Worm (Caenorhabditis elegans) whole organism, young adult: ENCODE measurements around the gene col-76.
A peak's percentile ranks its signal among the peaks of the same experiment; 100 is the strongest.

Experiments
- B0261.1 ChIP-seq: sonication (generic microtip); optimal IDR thresholded peaks from 2 replicates; lab custom pipeline; 2016; ENCODE audit warnings: mild to moderate bottlenecking, missing genetic modification characterization, moderate library complexity, missing compliant biosample characterization
- C06A6.2 ChIP-seq: fragments of 200-800 bp; sonication (Bioruptor generic); conservative IDR thresholded peaks from 2 replicates; pipeline ENCODE4 v1.3.6; 2022; ENCODE audit warnings: missing genetic modification characterization, missing compliant biosample characterization
- F10E7.11 ChIP-seq: sonication (generic microtip); optimal IDR thresholded peaks from 2 replicates; lab custom pipeline; 2017; ENCODE audit warnings: mild to moderate bottlenecking, missing genetic modification characterization, moderate library complexity, missing compliant biosample characterization
- F23B12.7 ChIP-seq: sonication (generic microtip); optimal IDR thresholded peaks from 2 replicates; lab custom pipeline; 2017; ENCODE audit warnings: missing genetic modification characterization, mild to moderate bottlenecking, missing compliant biosample characterization, antibody characterized with exemption, moderate library complexity; ENCODE audit not compliant: insufficient read depth
- F33H1.4 ChIP-seq: fragments of 200-800 bp; sonication (Bioruptor generic); IDR thresholded peaks from 2 replicates; pipeline ENCODE4 v1.3.6; 2022; ENCODE audit warnings: missing genetic modification reagents, missing genetic modification characterization, missing compliant biosample characterization
- F52B5.7 ChIP-seq: sonication (generic microtip); optimal IDR thresholded peaks from 2 replicates; lab custom pipeline; 2016; ENCODE audit warnings: mild to moderate bottlenecking, missing genetic modification characterization, missing compliant biosample characterization
- F57A8.1 ChIP-seq: fragments of 200-800 bp; sonication (Bioruptor generic); optimal IDR thresholded peaks from 2 replicates; lab custom pipeline; 2018; ENCODE audit warnings: mild to moderate bottlenecking, missing genetic modification characterization, moderate library complexity, missing compliant biosample characterization
- F57C9.4 ChIP-seq: sonication (generic microtip); optimal IDR thresholded peaks from 2 replicates; lab custom pipeline; 2017; ENCODE audit warnings: mild to moderate bottlenecking, missing genetic modification characterization, missing compliant biosample characterization
- K11D2.4 ChIP-seq: fragments of 200-800 bp; sonication (Bioruptor generic); IDR thresholded peaks from 2 replicates; pipeline ENCODE4 v1.3.6; 2022; ENCODE audit warnings: missing genetic modification reagents, missing genetic modification characterization, missing compliant biosample characterization
- T07F8.4 ChIP-seq: sonication (generic microtip); optimal IDR thresholded peaks from 2 replicates; lab custom pipeline; 2016; ENCODE audit warnings: mild to moderate bottlenecking, missing genetic modification characterization, moderate library complexity, missing compliant biosample characterization
- Y53F4B.3 ChIP-seq: fragments of 200-800 bp; sonication (Bioruptor generic); IDR thresholded peaks from 2 replicates; pipeline ENCODE4 v1.3.6; 2022; ENCODE audit warnings: missing genetic modification reagents, missing genetic modification characterization, missing compliant biosample characterization
- Y79H2A.3 ChIP-seq: fragments of 200-800 bp; sonication (Bioruptor generic); conservative IDR thresholded peaks from 2 replicates; pipeline ENCODE4 v1.3.6; 2022; ENCODE audit warnings: missing genetic modification reagents, missing genetic modification characterization, missing compliant biosample characterization
- akir-1 ChIP-seq: fragments of 200-800 bp; sonication (Bioruptor generic); optimal IDR thresholded peaks from 2 replicates; lab custom pipeline; 2018; ENCODE audit warnings: mild to moderate bottlenecking, missing genetic modification characterization, moderate library complexity, missing compliant biosample characterization
- ama-1 ChIP-seq, 3 experiments: fragments of 150-350 bp in 1 of 3; sonication (generic microtip) in 2 of 3; optimal IDR thresholded peaks; 2 replicates each; lab custom pipeline; 2014 to 2018; ENCODE audit warnings: missing biosample characterization in 2 of 3, missing genetic modification characterization in 2 of 3, missing genetic modification reagents in 2 of 3
- ccch-3 ChIP-seq: fragments of 200-800 bp; sonication (Bioruptor generic); optimal IDR thresholded peaks from 2 replicates; lab custom pipeline; 2018; ENCODE audit warnings: mild to moderate bottlenecking, missing genetic modification characterization, missing compliant biosample characterization
- cebp-1 ChIP-seq, 2 experiments: fragments of 200-800 bp in 1 of 2; sonication (Bioruptor generic) in 1 of 2; sonication (generic microtip) in 1 of 2; IDR thresholded peaks in 1 of 2; optimal IDR thresholded peaks in 1 of 2; 2 replicates each; pipeline versions ENCODE4 v1.3.6 to Lab custom; 2017 to 2022; ENCODE audit warnings: missing compliant biosample characterization in 2 of 2, missing genetic modification characterization in 2 of 2, mild to moderate bottlenecking in 1 of 2, missing genetic modification reagents in 1 of 2, moderate library complexity in 1 of 2
- cebp-2 ChIP-seq: fragments of 200-800 bp; sonication (Bioruptor generic); IDR thresholded peaks from 2 replicates; pipeline ENCODE4 v1.3.6; 2022; ENCODE audit warnings: missing genetic modification characterization, missing compliant biosample characterization
- egl-44 ChIP-seq: fragments of 200-800 bp; sonication (Bioruptor generic); IDR thresholded peaks from 2 replicates; pipeline ENCODE4 v1.3.6; 2022; ENCODE audit warnings: missing genetic modification reagents, missing genetic modification characterization, missing compliant biosample characterization
- egrh-3 ChIP-seq: fragments of 200-800 bp; sonication (Bioruptor generic); IDR thresholded peaks from 2 replicates; pipeline ENCODE4 v1.3.6; 2022; ENCODE audit warnings: missing genetic modification reagents, missing genetic modification characterization, missing compliant biosample characterization
- hlh-26 ChIP-seq: fragments of 200-800 bp; sonication (Bioruptor generic); conservative IDR thresholded peaks from 2 replicates; pipeline ENCODE4 v1.3.6; 2022; ENCODE audit warnings: missing genetic modification reagents, missing genetic modification characterization, missing compliant biosample characterization
- lag-1 ChIP-seq: fragments of 200-800 bp; sonication (Bioruptor generic); IDR thresholded peaks from 2 replicates; pipeline ENCODE4 v1.3.6; 2022; ENCODE audit warnings: missing genetic modification reagents, missing genetic modification characterization, missing compliant biosample characterization
- let-607 ChIP-seq, 2 experiments: fragments of 200-800 bp in 1 of 2; sonication (Bioruptor generic) in 1 of 2; sonication (generic microtip) in 1 of 2; optimal IDR thresholded peaks; 2 replicates each; lab custom pipeline; 2016 to 2018; ENCODE audit warnings: mild to moderate bottlenecking in 2 of 2, missing compliant biosample characterization in 2 of 2, missing genetic modification characterization in 2 of 2, moderate library complexity in 2 of 2, missing genotype in 1 of 2
- lin-40 ChIP-seq: sonication (generic microtip); optimal IDR thresholded peaks from 2 replicates; lab custom pipeline; 2016; ENCODE audit warnings: missing genetic modification characterization, mild to moderate bottlenecking, missing compliant biosample characterization, missing genotype, missing genetic modification reagents
- madf-6 ChIP-seq: fragments of 200-800 bp; sonication (Bioruptor generic); IDR thresholded peaks from 2 replicates; pipeline ENCODE4 v1.3.6; 2022; ENCODE audit warnings: missing genetic modification reagents, missing genetic modification characterization, missing compliant biosample characterization
- mxl-1 ChIP-seq: sonication (generic microtip); optimal IDR thresholded peaks from 2 replicates; lab custom pipeline; 2016; ENCODE audit warnings: missing genetic modification characterization, missing compliant biosample characterization
- nfya-2 ChIP-seq: fragments of 200-800 bp; sonication (Bioruptor generic); IDR thresholded peaks from 2 replicates; pipeline ENCODE4 v1.3.6; 2022; ENCODE audit warnings: missing genetic modification reagents, missing genetic modification characterization, missing compliant biosample characterization
- nfyb-1 ChIP-seq: fragments of 200-800 bp; sonication (Bioruptor generic); IDR thresholded peaks from 2 replicates; pipeline ENCODE4 v1.3.6; 2022; ENCODE audit warnings: missing genetic modification reagents, missing genetic modification characterization, missing compliant biosample characterization
- nhr-80 ChIP-seq: sonication (generic microtip); optimal IDR thresholded peaks from 2 replicates; lab custom pipeline; 2016; ENCODE audit warnings: missing genetic modification characterization, missing compliant biosample characterization
- pbrm-1 ChIP-seq: fragments of 200-800 bp; sonication (Bioruptor generic); IDR thresholded peaks from 2 replicates; pipeline ENCODE4 v1.3.6; 2022; ENCODE audit warnings: missing genetic modification reagents, missing genetic modification characterization, missing compliant biosample characterization
- snpc-1.3 ChIP-seq: sonication (generic microtip); optimal IDR thresholded peaks from 2 replicates; lab custom pipeline; 2017; ENCODE audit warnings: missing genetic modification characterization, mild to moderate bottlenecking, missing compliant biosample characterization, antibody characterized with exemption, moderate library complexity, missing genotype, missing genetic modification reagents; ENCODE audit not compliant: insufficient read depth
- snpc-4 ChIP-seq, 5 experiments: fragments of 150-350 bp in 1 of 5; sonication (generic microtip) in 4 of 5; optimal IDR thresholded peaks; 2 replicates each; lab custom pipeline; 2014 to 2018; ENCODE audit warnings: missing genetic modification characterization in 5 of 5, missing biosample characterization in 3 of 5, antibody characterized with exemption in 2 of 5, mild to moderate bottlenecking in 2 of 5, missing compliant biosample characterization in 2 of 5, missing genotype in 2 of 5, moderate library complexity in 2 of 5, missing genetic modification reagents in 1 of 5
- somi-1 ChIP-seq: fragments of 200-800 bp; sonication (Bioruptor generic); optimal IDR thresholded peaks from 2 replicates; lab custom pipeline; 2018; ENCODE audit warnings: mild to moderate bottlenecking, missing genetic modification characterization, missing compliant biosample characterization
- sptf-2 ChIP-seq: fragments of 200-800 bp; sonication (Bioruptor generic); optimal IDR thresholded peaks from 2 replicates; lab custom pipeline; 2018; ENCODE audit warnings: mild to moderate bottlenecking, missing genetic modification characterization, missing compliant biosample characterization
- tlf-1 ChIP-seq: fragments of 200-800 bp; sonication (Bioruptor generic); optimal IDR thresholded peaks from 2 replicates; lab custom pipeline; 2018; ENCODE audit warnings: mild to moderate bottlenecking, missing genetic modification characterization, missing compliant biosample characterization

col-76 gene

DNA sequence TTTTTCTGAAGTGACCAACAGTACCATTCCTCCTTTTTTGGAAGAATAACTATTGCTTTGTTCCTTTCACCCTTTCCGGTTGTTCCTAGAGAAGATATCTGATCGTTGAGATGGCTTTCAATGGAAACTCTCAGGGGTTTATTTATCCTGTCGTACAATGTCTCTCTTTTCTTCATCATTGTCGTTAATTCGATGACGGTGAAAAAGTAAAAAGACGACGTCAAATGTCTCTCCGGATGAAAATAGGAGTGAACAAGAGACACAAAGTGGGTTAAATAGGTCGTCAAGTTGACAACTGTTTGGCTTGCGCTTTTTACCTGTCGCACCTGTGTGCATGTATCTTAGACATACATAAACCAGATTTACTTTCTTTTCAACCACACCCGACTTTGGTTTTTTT is 10.2 kb upstream of the col-76 start:
- TF ChIP-seq B0261.1 (tag; lab: Kevin White, UChicago) (no peak), Y53F4B.3 (GFP tag; lab: Robert Waterston, UW) (no peak), F52B5.7 (tag; lab: Kevin White, UChicago) (no peak), F23B12.7 (tag; lab: Kevin White, UChicago) (no peak), somi-1 (GFP tag; lab: Kevin White, UChicago) (no peak), let-607 (tag; optimal IDR thresholded peaks at IDR 0.05; lab: Kevin White, UChicago) (no peak), snpc-1.3 (tag; lab: Kevin White, UChicago) (no peak), hlh-26 (GFP tag; lab: Robert Waterston, UW) (no peak), F57C9.4 (no peak), cebp-2 (GFP tag; lab: Robert Waterston, UW) (no peak), madf-6 (GFP tag; lab: Robert Waterston, UW) (no peak), tlf-1 (GFP tag; lab: Kevin White, UChicago) (no peak), egl-44 (GFP tag; lab: Robert Waterston, UW) (no peak), F33H1.4 (no peak), nfyb-1 (GFP tag; lab: Robert Waterston, UW) (no peak), F57A8.1 (GFP tag; lab: Kevin White, UChicago) (no peak), egrh-3 (GFP tag; lab: Robert Waterston, UW) (no peak)

DNA sequence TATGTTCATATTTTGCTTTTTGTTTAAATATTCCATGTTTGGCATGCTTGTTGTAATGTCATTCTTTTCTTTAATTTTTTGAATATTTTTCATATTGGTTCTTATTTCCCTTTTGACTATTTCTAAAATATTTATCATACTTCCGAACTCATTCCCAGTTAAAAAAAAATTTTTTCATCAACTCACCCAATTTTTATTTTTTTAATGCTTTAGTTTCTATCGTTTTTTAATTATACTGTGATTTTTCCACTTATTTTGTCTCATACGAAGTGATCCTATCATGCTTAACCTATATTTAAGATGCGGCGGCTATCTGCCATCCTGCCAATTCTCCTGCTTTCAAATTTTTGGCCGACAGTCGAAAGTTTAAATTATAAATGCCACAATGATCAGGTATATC is 5.6 kb upstream of the col-76 start, which contains the start of gene qua-1:
qua-1 (plus strand) TSS at position 301 of the 400 bp plus-strand sequence.
- TF ChIP-seq egl-44 (GFP tag; lab: Robert Waterston, UW) (no peak), snpc-4 (GFP tag; optimal IDR thresholded peaks at IDR 0.05; lab: Kevin White, UChicago) (no peak), snpc-4 (tag; optimal IDR thresholded peaks at IDR 0.05; lab: Kevin White, UChicago) (no peak), lin-40 (no peak)

DNA sequence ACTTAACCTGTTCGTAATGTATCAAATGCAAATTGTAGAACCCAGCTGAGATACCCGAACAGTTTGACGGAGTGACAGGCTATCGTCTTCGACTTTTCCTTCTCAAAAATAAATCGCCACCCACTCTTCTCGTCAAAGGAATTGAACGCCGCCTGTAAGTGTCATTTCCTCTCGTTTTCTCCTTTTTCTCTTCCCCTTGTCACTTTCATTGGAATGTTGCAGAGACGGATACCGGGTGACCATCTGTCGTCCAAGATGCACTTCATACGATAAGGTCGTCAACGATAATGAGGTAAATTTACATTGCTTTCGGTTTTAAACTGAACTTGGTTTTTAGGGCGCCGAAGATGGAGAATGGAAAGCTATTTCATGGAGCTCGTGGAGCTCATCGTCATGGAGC is 4.3 kb upstream of the col-76 start:
- no peak for TF ChIP-seq F10E7.11 (tag; lab: Kevin White, UChicago)
- TF ChIP-seq C06A6.2 (GFP tag; lab: Robert Waterston, UW): no peak
- no peak for TF ChIP-seq tlf-1 (GFP tag; lab: Kevin White, UChicago)
- TF ChIP-seq, all 124 proteins: peak for 0

DNA sequence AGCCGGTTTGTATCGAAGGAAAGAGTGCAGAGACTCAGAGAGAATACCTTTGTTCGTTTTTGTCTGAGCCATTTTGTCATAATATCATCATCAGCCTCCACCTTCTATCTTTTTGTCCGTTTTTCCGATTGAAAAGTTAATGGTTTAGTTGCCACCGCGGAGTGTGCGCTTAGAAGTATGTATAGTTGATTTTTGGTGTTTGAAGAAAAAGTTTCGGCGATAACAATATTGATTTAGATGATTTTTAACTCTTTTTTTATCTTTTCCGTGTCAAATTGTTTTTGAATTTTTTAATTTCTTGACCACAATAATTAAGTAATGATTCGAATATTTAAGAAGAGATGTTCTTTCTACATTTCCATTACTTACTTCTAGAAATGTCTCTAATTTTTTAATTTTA is 1.5 kb downstream of the col-76 start:
- TF ChIP-seq pbrm-1 (GFP tag; lab: Robert Waterston, UW) (no peak), nhr-80 (tag; lab: Kevin White, UChicago) (peak; percentile 48)

DNA sequence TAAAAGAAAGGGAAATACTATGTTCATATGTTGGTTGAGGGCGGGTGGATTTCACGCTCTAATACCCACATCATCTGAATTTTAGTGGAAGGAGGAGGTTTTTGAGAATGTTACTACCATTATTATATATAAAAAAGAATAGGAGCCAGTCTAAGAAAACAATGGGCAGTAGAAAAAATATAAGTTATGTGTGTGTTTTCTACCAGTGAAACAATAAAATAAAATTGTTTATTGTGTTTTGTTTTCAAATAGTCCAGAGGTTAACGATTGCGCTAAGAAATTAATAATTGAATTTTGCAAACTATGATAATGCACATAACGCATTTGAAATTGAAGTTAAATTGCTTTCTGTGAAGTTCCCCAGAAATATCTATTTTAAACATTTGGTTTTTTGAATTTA is 5.3 kb downstream of the col-76 start, which contains the start of gene M110.8:
M110.8 (minus strand) TSS at position 101 of the 400 bp plus-strand sequence.
- no peak for TF ChIP-seq K11D2.4 (GFP tag; lab: Robert Waterston, UW)
- TF ChIP-seq Y53F4B.3 (GFP tag; lab: Robert Waterston, UW): no peak
- TF ChIP-seq Y79H2A.3 (GFP tag; lab: Robert Waterston, UW): no peak
- no peak for TF ChIP-seq nfya-2 (GFP tag; lab: Robert Waterston, UW)
- TF ChIP-seq lag-1 (GFP tag; lab: Robert Waterston, UW): no peak
- no peak for TF ChIP-seq ccch-3 (GFP tag; lab: Kevin White, UChicago)
- TF ChIP-seq sptf-2 (GFP tag; lab: Kevin White, UChicago): no peak
- TF ChIP-seq T07F8.4: no peak
- TF ChIP-seq mxl-1 (tag; lab: Kevin White, UChicago): no peak
- TF ChIP-seq snpc-4 (GFP tag; optimal IDR thresholded peaks at IDR 0.05; lab: Kevin White, UChicago): no peak
- no peak for TF ChIP-seq snpc-4 (tag; optimal IDR thresholded peaks at IDR 0.05; lab: Kevin White, UChicago)
- TF ChIP-seq ama-1 (optimal IDR thresholded peaks at IDR 0.05; lab: Kevin White, UChicago): no peak
- TF ChIP-seq ama-1 (GFP tag; optimal IDR thresholded peaks at IDR 0.05; lab: Kevin White, UChicago): no peak
- no peak for TF ChIP-seq akir-1 (GFP tag; lab: Kevin White, UChicago)
- no peak for TF ChIP-seq cebp-1 (GFP tag; IDR thresholded peaks at IDR 0.05; lab: Robert Waterston, UW)
- no peak for TF ChIP-seq cebp-1 (tag; optimal IDR thresholded peaks at IDR 0.05; lab: Kevin White, UChicago)
